Worm (Caenorhabditis elegans): ENCODE measurements around the gene mpz-5.

DNA sequence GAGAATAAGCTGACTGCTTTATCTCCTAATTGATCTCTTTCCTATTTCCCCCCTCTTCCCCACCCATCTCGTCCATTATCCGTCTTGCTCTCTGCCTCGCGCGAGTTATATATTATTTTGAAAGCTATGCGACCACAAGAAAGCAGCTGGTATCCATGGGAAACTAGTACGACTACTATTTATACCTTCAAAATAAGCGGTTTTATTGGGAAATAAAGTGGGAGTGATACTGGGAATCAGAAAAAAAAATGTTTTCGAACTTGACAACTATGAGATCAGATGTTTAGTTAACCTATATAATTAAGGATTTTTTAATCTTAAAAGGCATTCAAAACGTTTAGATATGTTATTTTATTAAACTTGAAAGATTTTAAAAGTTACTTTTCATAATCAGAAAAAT is 33.9 kb downstream of the mpz-5 start:
- TF ChIP-seq lsy-12 (tag; optimal IDR thresholded peaks at IDR 0.05): no peak
- TF ChIP-seq nhr-237 (tag; optimal IDR thresholded peaks at IDR 0.05): no peak
- no peak for TF ChIP-seq ztf-11 (tag; optimal IDR thresholded peaks at IDR 0.05)
- TF ChIP-seq nfya-1 (tag; optimal IDR thresholded peaks at IDR 0.05; ENCODE audit: insufficient read depth): no peak
- no peak for TF ChIP-seq jun-1 (tag; optimal IDR thresholded peaks at IDR 0.05)
- no peak for TF ChIP-seq ceh-82 (tag; optimal IDR thresholded peaks at IDR 0.05)
- TF ChIP-seq fos-1 (tag; optimal IDR thresholded peaks at IDR 0.05): no peak
- TF ChIP-seq nhr-12 (tag; optimal IDR thresholded peaks at IDR 0.05): no peak
- no peak for TF ChIP-seq eor-1 (tag; optimal IDR thresholded peaks at IDR 0.05)
- TF ChIP-seq ceh-9 (tag; optimal IDR thresholded peaks at IDR 0.05): no peak
- no peak for TF ChIP-seq snpc-4 (tag; optimal IDR thresholded peaks at IDR 0.05)
- no peak for TF ChIP-seq pqm-1 (tag; optimal IDR thresholded peaks at IDR 0.05)
- TF ChIP-seq sea-2 (GFP tag; optimal IDR thresholded peaks at IDR 0.05): no peak
